Worm (Caenorhabditis elegans) whole organism, L1 larva: ENCODE results near the gene sca-1.

Experiments used
- C16A3.4 ChIP-seq: fragments of 150-350 bp; optimal IDR thresholded peaks from 2 replicates; lab custom pipeline; 2014; ENCODE audit warnings: missing biosample characterization, missing genetic modification characterization
- Y116A8C.19 ChIP-seq: sonication (generic microtip); optimal IDR thresholded peaks from 2 replicates; lab custom pipeline; 2016; ENCODE audit warnings: missing compliant biosample characterization, missing genetic modification characterization, borderline replicate concordance
- aly-2 ChIP-seq: fragments of 150-350 bp; optimal IDR thresholded peaks from 2 replicates; lab custom pipeline; 2014; ENCODE audit warnings: missing biosample characterization, missing genetic modification characterization
- ama-1 ChIP-seq: fragments of 150-350 bp; optimal IDR thresholded peaks from 2 replicates; lab custom pipeline; 2014
- ceh-82 ChIP-seq, 3 experiments: fragments of 150-350 bp in 1 of 3; sonication (generic microtip) in 2 of 3; optimal IDR thresholded peaks; 2 replicates each; lab custom pipeline; 2014 to 2017; ENCODE audit warnings: missing biosample characterization in 3 of 3, missing genetic modification characterization in 3 of 3
- dsc-1 ChIP-seq: sonication (generic microtip); optimal IDR thresholded peaks from 2 replicates; lab custom pipeline; 2016; ENCODE audit warnings: mild to moderate bottlenecking, missing genetic modification characterization, missing compliant biosample characterization
- efl-1 ChIP-seq, 4 experiments: fragments of 150-350 bp; optimal IDR thresholded peaks in 3 of 4; peaks in 1 of 4; 1 replicate in 1 of 4; 2 replicates in 3 of 4; lab custom pipeline; 2014; ENCODE audit warnings: missing biosample characterization in 2 of 4, missing genetic modification characterization in 2 of 4, missing genetic modification reagents in 2 of 4
- elt-2 ChIP-seq: sonication (generic microtip); optimal IDR thresholded peaks from 2 replicates; lab custom pipeline; 2016; ENCODE audit warnings: missing genetic modification characterization, mild to moderate bottlenecking, inconsistent platforms, missing compliant biosample characterization, missing genetic modification reagents
- irx-1 ChIP-seq: sonication (generic microtip); optimal IDR thresholded peaks from 2 replicates; lab custom pipeline; 2016; ENCODE audit warnings: missing genetic modification characterization, missing compliant biosample characterization
- nhr-12 ChIP-seq: sonication (generic microtip); optimal IDR thresholded peaks from 2 replicates; lab custom pipeline; 2017; ENCODE audit warnings: missing biosample characterization, missing genetic modification characterization
- nhr-47 ChIP-seq: sonication (generic microtip); optimal IDR thresholded peaks from 2 replicates; lab custom pipeline; 2016; ENCODE audit warnings: mild to moderate bottlenecking, missing genetic modification characterization, moderate library complexity, missing compliant biosample characterization
- unc-98 ChIP-seq: fragments of 200-800 bp; sonication (Bioruptor generic); IDR thresholded peaks from 2 replicates; pipeline ENCODE4 v1.3.6; 2022; ENCODE audit warnings: missing genetic modification characterization, missing compliant biosample characterization

The sca-1 gene

ce11 chrIII:10763032-10763431 is 53.6 kb downstream of the sca-1 start, which contains the start of gene dpy-28:
TSS of gene dpy-28 (plus strand) at chrIII:10763131.
- TF ChIP-seq aly-2 (tag; lab: Kevin White, UChicago) (no peak), irx-1 (tag; lab: Kevin White, UChicago) (no peak), Y116A8C.19 (tag; lab: Kevin White, UChicago) (no peak), ama-1 (lab: Kevin White, UChicago) (peak; percentile 31), C16A3.4 (no peak), ceh-82 (tag; optimal IDR thresholded peaks at IDR 0.05; lab: Kevin White, UChicago) (no peak), nhr-47 (tag; lab: Kevin White, UChicago) (peak; percentile 27), elt-2 (no peak), nhr-12 (tag; lab: Kevin White, UChicago) (no peak), dsc-1 (no peak), unc-98 (no peak), efl-1 (optimal IDR thresholded peaks at IDR 0.05; lab: Kevin White, UChicago) (no peak), efl-1 (GFP tag; optimal IDR thresholded peaks at IDR 0.05 in 1 of 2; lab: Kevin White, UChicago) (peak in 1 of 2 experiments; percentile 82)
